Fruit fly (Drosophila melanogaster) whole organism, prepupa: ENCODE measurements around the gene CG14605.

Experiments
- CG10631 ChIP-seq: fragments of 200-800 bp; sonication (Bioruptor generic); optimal IDR thresholded peaks from 2 replicates; lab custom pipeline; 2016; ENCODE audit warnings: missing biosample characterization, missing genetic modification characterization
- CG11762 ChIP-seq: fragments of 200-800 bp; sonication (Bioruptor generic); optimal IDR thresholded peaks from 3 replicates; lab custom pipeline; 2016; ENCODE audit warnings: missing biosample characterization, missing genetic modification characterization; ENCODE audit not compliant: insufficient read depth
- Eip93F ChIP-seq: fragments of 200-800 bp; sonication (Bioruptor generic); optimal IDR thresholded peaks from 2 replicates; lab custom pipeline; 2016; ENCODE audit warnings: missing biosample characterization, mild to moderate bottlenecking, missing genetic modification characterization
- Ets96B ChIP-seq: fragments of 200-800 bp; optimal IDR thresholded peaks from 2 replicates; lab custom pipeline; 2019; ENCODE audit warnings: missing biosample characterization, mild to moderate bottlenecking, missing genetic modification characterization, moderate library complexity
- OdsH ChIP-seq: fragments of 200-800 bp; sonication (Bioruptor generic); optimal IDR thresholded peaks from 3 replicates; lab custom pipeline; 2016; ENCODE audit warnings: missing biosample characterization, missing genetic modification characterization
- Sox102F ChIP-seq: fragments of 200-800 bp; sonication (Bioruptor generic); optimal IDR thresholded peaks from 2 replicates; lab custom pipeline; 2016; ENCODE audit warnings: missing biosample characterization, mild to moderate bottlenecking, missing genetic modification characterization
- Sox15 ChIP-seq: fragments of 200-800 bp; sonication (Bioruptor generic); optimal IDR thresholded peaks from 3 replicates; lab custom pipeline; 2016; ENCODE audit warnings: missing biosample characterization, missing genetic modification characterization
- achi ChIP-seq: fragments of 200-800 bp; sonication (Bioruptor generic); optimal IDR thresholded peaks from 3 replicates; lab custom pipeline; 2016; ENCODE audit warnings: missing biosample characterization, missing genetic modification characterization
- cyc ChIP-seq: fragments of 200-800 bp; sonication (Bioruptor generic); optimal IDR thresholded peaks from 3 replicates; lab custom pipeline; 2016; ENCODE audit warnings: missing biosample characterization, missing genetic modification characterization
- fd85E ChIP-seq: fragments of 200-800 bp; sonication (Bioruptor generic); optimal IDR thresholded peaks from 3 replicates; lab custom pipeline; 2016; ENCODE audit warnings: missing biosample characterization, missing genetic modification characterization
- spab ChIP-seq: fragments of 200-800 bp; sonication (Bioruptor generic); optimal IDR thresholded peaks from 2 replicates; lab custom pipeline; 2017; ENCODE audit warnings: missing biosample characterization, mild to moderate bottlenecking, missing genetic modification characterization, missing genetic modification reagents
- topi ChIP-seq: fragments of 200-800 bp; sonication (Bioruptor generic); optimal IDR thresholded peaks from 3 replicates; lab custom pipeline; 2016; ENCODE audit warnings: missing biosample characterization, missing genetic modification characterization

DNA sequence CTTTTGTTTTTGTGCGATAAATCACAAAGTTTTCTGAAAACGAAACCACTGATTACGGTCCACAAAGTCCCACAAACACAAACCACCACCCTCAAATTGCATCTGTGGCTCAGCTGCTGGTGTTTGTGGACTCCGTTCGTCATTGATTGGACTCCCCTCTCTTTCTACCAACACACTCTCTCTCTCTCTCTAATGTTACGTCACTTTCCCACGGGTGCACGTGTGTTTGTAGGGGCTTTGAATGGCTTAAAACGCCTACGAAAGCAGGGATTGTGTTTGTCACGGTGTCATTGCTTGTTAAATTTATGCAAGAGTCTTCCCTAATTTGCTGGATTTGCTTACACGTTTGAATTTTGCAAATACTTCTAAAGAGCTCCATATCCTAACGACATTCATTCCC lies 31.5 kb downstream of the CG14605 start:
- TF ChIP-seq OdsH, result no peak
- no peak for TF ChIP-seq Sox102F (GFP tag; lab: Kevin White, UChicago)
- no peak for TF ChIP-seq cyc (GFP tag; lab: Kevin White, UChicago)
- TF ChIP-seq fd85E (GFP tag; lab: Kevin White, UChicago), result no peak
- no peak for TF ChIP-seq spab
- no peak for TF ChIP-seq Ets96B
- no peak for TF ChIP-seq Eip93F (GFP tag; lab: Kevin White, UChicago)
- TF ChIP-seq achi, result no peak
- no peak for TF ChIP-seq CG11762
- TF ChIP-seq CG10631, result no peak
- TF ChIP-seq topi, result no peak
- no peak for TF ChIP-seq Sox15 (GFP tag; lab: Kevin White, UChicago)
